Fruit fly (Drosophila melanogaster) whole organism, wandering third instar larva: Measurements from ENCODE around the gene CG3081.

ENCODE experiments used
- CrebA ChIP-seq: fragments of 200-800 bp; sonication (Bioruptor generic); optimal IDR thresholded peaks from 2 replicates; lab custom pipeline; 2016; ENCODE audit warnings: missing biosample characterization, mild to moderate bottlenecking, missing genetic modification characterization, borderline replicate concordance
- HLH106 ChIP-seq: fragments of 200-800 bp; optimal IDR thresholded peaks from 3 replicates; lab custom pipeline; 2019; ENCODE audit warnings: missing biosample characterization, mild to moderate bottlenecking, missing genetic modification characterization, moderate library complexity
- Hr83 ChIP-seq: fragments of 200-300 bp; sonication (Bioruptor generic); optimal IDR thresholded peaks from 2 replicates; lab custom pipeline; 2016; ENCODE audit warnings: missing biosample characterization, mild to moderate bottlenecking, missing genetic modification characterization, moderate library complexity; ENCODE audit not compliant: poor library complexity, severe bottlenecking
- N ChIP-seq: fragments of >200 bp; optimal IDR thresholded peaks from 2 replicates; lab custom pipeline; 2018; ENCODE audit warnings: missing biosample characterization, missing external identifiers, missing genetic modification characterization
- br ChIP-seq: fragments of 200-800 bp; sonication (Bioruptor generic); optimal IDR thresholded peaks from 2 replicates; lab custom pipeline; 2016; ENCODE audit warnings: missing biosample characterization, missing genetic modification characterization
- brk ChIP-seq: fragments of 200-800 bp; sonication (Bioruptor generic); optimal IDR thresholded peaks from 2 replicates; lab custom pipeline; 2016; ENCODE audit warnings: missing biosample characterization, mild to moderate bottlenecking, missing genetic modification characterization
- foxo ChIP-seq, 2 experiments: fragments of 200-800 bp; sonication (Bioruptor generic); optimal IDR thresholded peaks; 2 replicates in 1 of 2; 3 replicates in 1 of 2; lab custom pipeline; 2016 to 2017; ENCODE audit warnings: missing biosample characterization in 2 of 2, missing genetic modification characterization in 2 of 2
- jim ChIP-seq: fragments of 175-275, 200-325 bp; sonication (Bioruptor generic); optimal IDR thresholded peaks from 2 replicates; lab custom pipeline; 2016; ENCODE audit warnings: missing biosample characterization, mild to moderate bottlenecking, missing genetic modification characterization
- lola ChIP-seq: fragments of >200 bp; optimal IDR thresholded peaks from 2 replicates; lab custom pipeline; 2017; ENCODE audit warnings: missing biosample characterization, missing genetic modification characterization
- psq ChIP-seq: fragments of 200-800 bp; sonication (Bioruptor generic); optimal IDR thresholded peaks from 3 replicates; lab custom pipeline; 2017; ENCODE audit warnings: missing biosample characterization, mild to moderate bottlenecking, missing genetic modification characterization, moderate library complexity
- rgr ChIP-seq: fragments of 200-800 bp; sonication (Bioruptor generic); optimal IDR thresholded peaks from 3 replicates; lab custom pipeline; 2016; ENCODE audit warnings: missing biosample characterization, mild to moderate bottlenecking, missing genetic modification characterization
- tai ChIP-seq: sonication (Bioruptor generic); optimal IDR thresholded peaks from 2 replicates; lab custom pipeline; 2016; ENCODE audit warnings: missing biosample characterization, missing genetic modification characterization
- usp ChIP-seq: fragments of >200 bp; optimal IDR thresholded peaks from 2 replicates; lab custom pipeline; 2017; ENCODE audit warnings: missing biosample characterization, missing genetic modification characterization

dm6 chrX:4654397-4654796 is 10.6 kb upstream of the CG3081 start, which contains the start of gene CG15473:
- TF ChIP-seq brk (GFP tag; lab: Kevin White, UChicago) (no peak), CrebA (no peak), tai (GFP tag; lab: Kevin White, UChicago) (no peak), foxo (GFP tag; optimal IDR thresholded peaks at IDR 0.05; lab: Kevin White, UChicago) (no peak), N (GFP tag; lab: Kevin White, UChicago) (no peak), lola (no peak), usp (GFP tag; lab: Kevin White, UChicago) (no peak), br (GFP tag; lab: Kevin White, UChicago) (no peak), rgr (no peak), HLH106 (no peak), Hr83 (GFP tag; lab: Kevin White, UChicago) (no peak), jim (no peak), psq (GFP tag; lab: Kevin White, UChicago) (no peak)
